Worm (Caenorhabditis elegans): ENCODE results near the gene H40L08.1.

DNA sequence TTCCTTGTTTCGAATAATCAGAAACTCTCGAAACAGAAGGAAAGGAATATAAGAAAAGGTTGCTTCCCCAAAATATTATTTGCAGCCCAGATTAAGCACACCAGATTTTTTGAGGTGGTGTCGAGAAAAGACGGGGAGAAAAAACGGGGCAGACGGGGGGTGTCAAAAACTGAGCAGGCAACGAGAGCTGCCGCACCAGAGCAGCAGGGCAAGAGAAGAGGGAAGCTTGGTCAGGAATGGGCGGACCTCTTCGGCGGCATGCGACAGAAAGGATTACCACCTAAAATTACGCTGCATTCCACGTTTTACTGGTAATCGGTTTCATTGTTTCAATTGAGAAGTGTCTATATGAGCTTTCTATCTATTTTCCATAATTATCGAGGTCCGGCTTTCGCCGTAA, 48.2 kb upstream of the H40L08.1 start:
- no peak for TF ChIP-seq B0310.2 (tag; optimal IDR thresholded peaks at IDR 0.05)
- no peak for TF ChIP-seq flt-1 (GFP tag; IDR thresholded peaks at IDR 0.05)
- TF ChIP-seq ama-1 (optimal IDR thresholded peaks at IDR 0.05) = no peak
- no peak for TF ChIP-seq scrt-1 (GFP tag; IDR thresholded peaks at IDR 0.05)
- no peak for TF ChIP-seq hmbx-1 (tag; optimal IDR thresholded peaks at IDR 0.05)
- TF ChIP-seq hmg-4 (GFP tag; optimal IDR thresholded peaks at IDR 0.05) = no peak

Data from whole organism, early embryonic.